Worm (Caenorhabditis elegans) whole organism, late embryonic: Measurements from ENCODE around the gene gst-22.

Source experiments
- ama-1 ChIP-seq: fragments of 150-350 bp; optimal IDR thresholded peaks from 2 replicates; lab custom pipeline; 2014
- ceh-19 ChIP-seq: fragments of 200-800 bp; sonication (Bioruptor generic); optimal IDR thresholded peaks from 2 replicates; lab custom pipeline; 2018; ENCODE audit warnings: mild to moderate bottlenecking, missing genetic modification characterization, missing compliant biosample characterization
- ceh-2 ChIP-seq: sonication (generic microtip); optimal IDR thresholded peaks from 2 replicates; lab custom pipeline; 2016; ENCODE audit warnings: missing genotype, missing genetic modification characterization, missing compliant biosample characterization
- ceh-24 ChIP-seq: sonication (generic microtip); optimal IDR thresholded peaks from 2 replicates; lab custom pipeline; 2016; ENCODE audit warnings: mild to moderate bottlenecking, missing genetic modification characterization, missing compliant biosample characterization
- dmd-4 ChIP-seq: sonication (generic microtip); optimal IDR thresholded peaks from 2 replicates; lab custom pipeline; 2016; ENCODE audit warnings: borderline replicate concordance, missing genetic modification characterization, missing compliant biosample characterization
- elt-2 ChIP-seq: sonication (generic microtip); optimal IDR thresholded peaks from 2 replicates; lab custom pipeline; 2016; ENCODE audit warnings: missing genetic modification reagents, missing genetic modification characterization, missing compliant biosample characterization
- eyg-1 ChIP-seq: sonication (generic microtip); optimal IDR thresholded peaks from 2 replicates; lab custom pipeline; 2016; ENCODE audit warnings: missing genotype, missing genetic modification characterization, missing compliant biosample characterization
- fkh-10 ChIP-seq: fragments of 150-350 bp; optimal IDR thresholded peaks from 2 replicates; lab custom pipeline; 2014; ENCODE audit warnings: missing biosample characterization, missing genetic modification reagents, missing genetic modification characterization
- lin-11 ChIP-seq: fragments of 200-800 bp; sonication (Bioruptor generic); optimal IDR thresholded peaks from 2 replicates; lab custom pipeline; 2018; ENCODE audit warnings: mild to moderate bottlenecking, missing genetic modification characterization, missing compliant biosample characterization
- pha-4 ChIP-seq: fragments of 150-350 bp; optimal IDR thresholded peaks from 2 replicates; lab custom pipeline; 2018; ENCODE audit warnings: missing biosample characterization, missing genetic modification reagents, missing genetic modification characterization
- syd-9 ChIP-seq: sonication (generic microtip); optimal IDR thresholded peaks from 2 replicates; lab custom pipeline; 2016; ENCODE audit warnings: mild to moderate bottlenecking, missing genetic modification characterization, moderate library complexity, missing compliant biosample characterization
- tbx-2 ChIP-seq: sonication (generic microtip); optimal IDR thresholded peaks from 2 replicates; lab custom pipeline; 2016; ENCODE audit warnings: missing genetic modification characterization, missing compliant biosample characterization

ce11 chrV:16244078-16244477 lies 12.0 kb upstream of the gst-22 start, which contains the start of gene srh-104:
- TF ChIP-seq syd-9 (tag; lab: Kevin White, UChicago) (no peak), pha-4 (tag; lab: Kevin White, UChicago) (no peak), dmd-4 (tag; lab: Kevin White, UChicago) (no peak), eyg-1 (tag; lab: Kevin White, UChicago) (no peak), ceh-24 (tag; lab: Kevin White, UChicago) (no peak), ceh-2 (no peak), lin-11 (tag; lab: Kevin White, UChicago) (no peak), elt-2 (tag; lab: Kevin White, UChicago) (no peak), tbx-2 (tag; lab: Kevin White, UChicago) (no peak), ama-1 (lab: Kevin White, UChicago) (no peak), ceh-19 (no peak), fkh-10 (no peak)
